Worm (Caenorhabditis elegans): ENCODE data around the gene srd-11.

srd-11 gene

ce11 chrV:13613870-13614269, 5.8 kb downstream of the srd-11 start, which contains the start of gene F53F4.7:
F53F4.7 (minus strand) TSS chrV:13613970.
- TF ChIP-seq tbx-11 (GFP tag; IDR thresholded peaks at IDR 0.05) (no peak), tra-4 (tag; optimal IDR thresholded peaks at IDR 0.05) (no peak), ceh-36 (tag; optimal IDR thresholded peaks at IDR 0.05) (no peak), hmg-4 (GFP tag; optimal IDR thresholded peaks at IDR 0.05) (no peak), ets-7 (tag; optimal IDR thresholded peaks at IDR 0.05) (no peak), pes-1 (GFP tag; IDR thresholded peaks at IDR 0.05) (no peak), F13C5.2 (tag; optimal IDR thresholded peaks at IDR 0.05) (no peak), flt-1 (GFP tag; IDR thresholded peaks at IDR 0.05) (no peak), B0310.2 (tag; optimal IDR thresholded peaks at IDR 0.05) (no peak), aly-1 (tag; optimal IDR thresholded peaks at IDR 0.05) (no peak), scrt-1 (GFP tag; IDR thresholded peaks at IDR 0.05) (no peak), ceh-13 (GFP tag; optimal IDR thresholded peaks at IDR 0.05) (no peak), tbx-37 (GFP tag; conservative IDR thresholded peaks at IDR 0.05) (no peak), hmbx-1 (tag; optimal IDR thresholded peaks at IDR 0.05) (no peak), ama-1 (optimal IDR thresholded peaks at IDR 0.05) (no peak)

- TF ChIP-seq hmbx-1 (tag; optimal IDR thresholded peaks at IDR 0.05) (no peak), hmg-4 (GFP tag; optimal IDR thresholded peaks at IDR 0.05) (no peak), B0310.2 (tag; optimal IDR thresholded peaks at IDR 0.05) (no peak), tra-4 (tag; optimal IDR thresholded peaks at IDR 0.05) (no peak), ama-1 (optimal IDR thresholded peaks at IDR 0.05) (no peak)
Observed at ce11 chrV:13611782-13612181, 7.9 kb downstream of the srd-11 start, which contains the start of gene spig-9. spig-9 (minus strand) TSS chrV:13611882.

ce11 chrV:13609806-13610205, 9.8 kb downstream of the srd-11 start:
- no peak for TF ChIP-seq flt-1 (GFP tag; IDR thresholded peaks at IDR 0.05)
- no peak for TF ChIP-seq tra-4 (tag; optimal IDR thresholded peaks at IDR 0.05)
- no peak for TF ChIP-seq tbx-37 (GFP tag; conservative IDR thresholded peaks at IDR 0.05)
- TF ChIP-seq F13C5.2 (tag; optimal IDR thresholded peaks at IDR 0.05) = no peak
- TF ChIP-seq ets-7 (tag; optimal IDR thresholded peaks at IDR 0.05) = no peak
- TF ChIP-seq hmbx-1 (tag; optimal IDR thresholded peaks at IDR 0.05) = no peak
- TF ChIP-seq scrt-1 (GFP tag; IDR thresholded peaks at IDR 0.05) = no peak
- no peak for TF ChIP-seq ama-1 (optimal IDR thresholded peaks at IDR 0.05)
- no peak for TF ChIP-seq pes-1 (GFP tag; IDR thresholded peaks at IDR 0.05)
- TF ChIP-seq sea-1 (GFP tag; conservative IDR thresholded peaks at IDR 0.05) = no peak
- TF ChIP-seq aly-1 (tag; optimal IDR thresholded peaks at IDR 0.05) = no peak
- TF ChIP-seq tbx-11 (GFP tag; IDR thresholded peaks at IDR 0.05) = no peak
- no peak for TF ChIP-seq ceh-13 (GFP tag; optimal IDR thresholded peaks at IDR 0.05)
- TF ChIP-seq hmg-4 (GFP tag; optimal IDR thresholded peaks at IDR 0.05) = no peak
- no peak for TF ChIP-seq B0310.2 (tag; optimal IDR thresholded peaks at IDR 0.05)
- TF ChIP-seq ceh-36 (tag; optimal IDR thresholded peaks at IDR 0.05) = no peak
- TF ChIP-seq hnd-1 (tag; optimal IDR thresholded peaks at IDR 0.05) = no peak

ce11 chrV:13608486-13608885, 11.2 kb downstream of the srd-11 start:
- no peak for TF ChIP-seq sea-1 (GFP tag; conservative IDR thresholded peaks at IDR 0.05)
- TF ChIP-seq ets-7 (tag; optimal IDR thresholded peaks at IDR 0.05) = no peak
- TF ChIP-seq tbx-11 (GFP tag; IDR thresholded peaks at IDR 0.05) = no peak
- no peak for TF ChIP-seq hmbx-1 (tag; optimal IDR thresholded peaks at IDR 0.05)
- TF ChIP-seq B0310.2 (tag; optimal IDR thresholded peaks at IDR 0.05) = no peak
- no peak for TF ChIP-seq tra-4 (tag; optimal IDR thresholded peaks at IDR 0.05)
- no peak for TF ChIP-seq scrt-1 (GFP tag; IDR thresholded peaks at IDR 0.05)

ce11 chrV:13606651-13607242, 12.9 kb downstream of the srd-11 start, which contains the start of gene fmo-4:
fmo-4 (minus strand) TSS chrV:13606701.
- TF ChIP-seq sea-1 (GFP tag; conservative IDR thresholded peaks at IDR 0.05) = no peak
- no peak for TF ChIP-seq pes-1 (GFP tag; IDR thresholded peaks at IDR 0.05)
- no peak for TF ChIP-seq F13C5.2 (tag; optimal IDR thresholded peaks at IDR 0.05)
- no peak for TF ChIP-seq tbx-37 (GFP tag; conservative IDR thresholded peaks at IDR 0.05)
- TF ChIP-seq B0310.2 (tag; optimal IDR thresholded peaks at IDR 0.05) = no peak
- TF ChIP-seq hmbx-1 (tag; optimal IDR thresholded peaks at IDR 0.05) = no peak
- no peak for TF ChIP-seq ets-7 (tag; optimal IDR thresholded peaks at IDR 0.05)
- no peak for TF ChIP-seq tra-4 (tag; optimal IDR thresholded peaks at IDR 0.05)
- TF ChIP-seq aly-1 (tag; optimal IDR thresholded peaks at IDR 0.05) = no peak
- TF ChIP-seq flt-1 (GFP tag; IDR thresholded peaks at IDR 0.05) = no peak
- no peak for TF ChIP-seq ama-1 (optimal IDR thresholded peaks at IDR 0.05)

ce11 chrV:13600882-13601281, 18.8 kb downstream of the srd-11 start, which contains the start of gene rdy-2:
rdy-2 (minus strand) TSS chrV:13600982.
- TF ChIP-seq B0310.2 (tag; optimal IDR thresholded peaks at IDR 0.05) = no peak
- no peak for TF ChIP-seq ets-7 (tag; optimal IDR thresholded peaks at IDR 0.05)
- TF ChIP-seq tbx-37 (GFP tag; conservative IDR thresholded peaks at IDR 0.05) = no peak
- TF ChIP-seq aly-1 (tag; optimal IDR thresholded peaks at IDR 0.05) = no peak
- TF ChIP-seq tbx-11 (GFP tag; IDR thresholded peaks at IDR 0.05) = no peak
- TF ChIP-seq pes-1 (GFP tag; IDR thresholded peaks at IDR 0.05) = no peak
- no peak for TF ChIP-seq sea-1 (GFP tag; conservative IDR thresholded peaks at IDR 0.05)
- no peak for TF ChIP-seq hmbx-1 (tag; optimal IDR thresholded peaks at IDR 0.05)
- TF ChIP-seq F13C5.2 (tag; optimal IDR thresholded peaks at IDR 0.05) = no peak
- TF ChIP-seq scrt-1 (GFP tag; IDR thresholded peaks at IDR 0.05) = no peak
- TF ChIP-seq ceh-36 (tag; optimal IDR thresholded peaks at IDR 0.05) = no peak
- no peak for TF ChIP-seq ceh-13 (GFP tag; optimal IDR thresholded peaks at IDR 0.05)
- no peak for TF ChIP-seq tra-4 (tag; optimal IDR thresholded peaks at IDR 0.05)
- no peak for TF ChIP-seq hmg-4 (GFP tag; optimal IDR thresholded peaks at IDR 0.05)
- no peak for TF ChIP-seq ama-1 (optimal IDR thresholded peaks at IDR 0.05)

- TF ChIP-seq F13C5.2 (tag; optimal IDR thresholded peaks at IDR 0.05) (no peak), B0310.2 (tag; optimal IDR thresholded peaks at IDR 0.05) (no peak), sea-1 (GFP tag; conservative IDR thresholded peaks at IDR 0.05) (no peak), ceh-13 (GFP tag; optimal IDR thresholded peaks at IDR 0.05) (no peak), tbx-37 (GFP tag; conservative IDR thresholded peaks at IDR 0.05) (no peak), flt-1 (GFP tag; IDR thresholded peaks at IDR 0.05) (no peak), aly-1 (tag; optimal IDR thresholded peaks at IDR 0.05) (no peak), tbx-11 (GFP tag; IDR thresholded peaks at IDR 0.05) (no peak), ets-7 (tag; optimal IDR thresholded peaks at IDR 0.05) (no peak), hmg-4 (GFP tag; optimal IDR thresholded peaks at IDR 0.05) (no peak), pes-1 (GFP tag; IDR thresholded peaks at IDR 0.05) (no peak), scrt-1 (GFP tag; IDR thresholded peaks at IDR 0.05) (no peak), tra-4 (tag; optimal IDR thresholded peaks at IDR 0.05) (no peak), ama-1 (optimal IDR thresholded peaks at IDR 0.05) (no peak), hmbx-1 (tag; optimal IDR thresholded peaks at IDR 0.05) (no peak), hnd-1 (tag; optimal IDR thresholded peaks at IDR 0.05) (no peak)
Observed at ce11 chrV:13598370-13598769, 21.3 kb downstream of the srd-11 start.

Measured in whole organism, early embryonic.